Worm (Caenorhabditis elegans): ENCODE measurements around the gene nhr-50.
A peak's percentile ranks its signal among the peaks of the same experiment; 100 is the strongest.

DNA sequence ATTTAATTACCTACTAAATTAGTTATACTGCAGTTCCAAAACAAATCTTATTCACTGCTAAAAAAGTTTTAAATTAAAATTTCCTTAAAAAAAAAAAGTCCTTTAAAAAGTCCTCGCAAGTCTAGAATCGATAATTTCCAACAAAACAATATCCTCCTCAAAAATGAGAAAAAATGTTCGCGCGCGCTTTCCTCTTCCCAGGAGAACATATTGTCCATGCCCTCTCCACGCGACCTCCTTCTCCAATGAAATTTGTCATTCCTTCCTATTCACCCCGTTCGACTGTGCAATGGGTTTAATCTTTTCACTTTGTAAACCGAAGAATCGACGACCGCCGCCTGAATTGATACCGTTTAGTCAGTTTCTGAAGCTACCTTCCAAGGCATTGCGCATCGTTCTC lies 35.7 kb upstream of the nhr-50 start, which contains the start of gene T10C6.10:
- no peak for TF ChIP-seq snpc-4 (GFP tag; optimal IDR thresholded peaks at IDR 0.05)
- no peak for TF ChIP-seq snpc-4 (tag; optimal IDR thresholded peaks at IDR 0.05)
- 0 out of 2 replicates have a peak, but pooled peaks have one; percentile 65 for TF ChIP-seq aptf-3 (GFP tag; IDR thresholded peaks at IDR 0.05)
- TF ChIP-seq efl-1 (GFP tag; optimal IDR thresholded peaks at IDR 0.05) = no peak
- no peak for TF ChIP-seq mel-28 (tag; optimal IDR thresholded peaks at IDR 0.05; ENCODE audit: borderline replicate concordance)
- no peak for TF ChIP-seq lir-1 (GFP tag; conservative IDR thresholded peaks at IDR 0.05)
- no peak for TF ChIP-seq K12H6.12 (tag; optimal IDR thresholded peaks at IDR 0.05)
